Fruit fly (Drosophila melanogaster): Measurements from ENCODE around the gene Fancd2.
A peak's percentile ranks its signal among the peaks of the same experiment; 100 is the strongest.

DNA sequence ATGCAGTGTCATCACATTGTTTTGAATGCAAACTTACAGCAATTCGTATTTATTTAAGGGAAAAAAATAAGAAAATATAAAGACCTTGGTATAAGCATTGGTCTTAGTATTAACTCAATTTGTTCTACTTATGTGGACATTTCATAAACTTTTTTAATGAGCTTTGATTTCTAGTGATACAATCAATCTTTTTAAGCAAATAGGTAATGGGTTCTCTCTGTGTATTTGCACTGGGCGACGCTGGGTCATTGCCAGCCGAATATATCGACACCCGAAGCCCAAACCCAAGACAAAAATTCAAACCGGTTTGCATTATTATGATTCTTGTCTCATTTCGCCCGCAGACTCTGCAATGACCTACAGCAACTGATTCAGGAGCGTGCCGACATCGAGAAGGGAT is 19.5 kb upstream of the Fancd2 start:
- no peak for TF ChIP-seq tai (GFP tag; optimal IDR thresholded peaks at IDR 0.05)
- TF ChIP-seq Hnf4 (GFP tag; optimal IDR thresholded peaks at IDR 0.05), result peak; percentile 24
- TF ChIP-seq Hr83 (GFP tag; optimal IDR thresholded peaks at IDR 0.05; ENCODE audit: poor library complexity, severe bottlenecking), result no peak

Data from whole organism, wandering third instar larva.